Fruit fly (Drosophila melanogaster) whole organism, embryonic: ENCODE data around the gene rk.

ENCODE experiments used
- Abd-B ChIP-seq: fragments of 200-800 bp; sonication (Bioruptor generic); optimal IDR thresholded peaks from 2 replicates; lab custom pipeline; 2018; ENCODE audit warnings: missing biosample characterization, mild to moderate bottlenecking, missing genetic modification characterization, moderate library complexity
- CG10267 ChIP-seq: fragments of 200-800 bp; sonication (Bioruptor generic); optimal IDR thresholded peaks from 2 replicates; lab custom pipeline; 2018; ENCODE audit warnings: missing biosample characterization, mild to moderate bottlenecking, missing genetic modification characterization, moderate library complexity
- CG11398 ChIP-seq: fragments of 200-800 bp; sonication (Bioruptor generic); optimal IDR thresholded peaks from 2 replicates; lab custom pipeline; 2016; ENCODE audit warnings: missing biosample characterization, missing genetic modification characterization
- CG11695 ChIP-seq: fragments of 200-800 bp; sonication (Bioruptor generic); IDR thresholded peaks from 3 replicates; pipeline ENCODE4 v1.3.6; 2022; ENCODE audit warnings: missing biosample characterization, missing genetic modification characterization
- CG13123 ChIP-seq: fragments of 200-800 bp; sonication (Bioruptor generic); optimal IDR thresholded peaks from 2 replicates; lab custom pipeline; 2016; ENCODE audit warnings: missing biosample characterization, missing genetic modification characterization
- CG13296 ChIP-seq: fragments of 200-800 bp; sonication (Bioruptor generic); optimal IDR thresholded peaks from 3 replicates; lab custom pipeline; 2018; ENCODE audit warnings: missing biosample characterization, mild to moderate bottlenecking, missing genetic modification characterization
- CG13894 ChIP-seq: fragments of 200-800 bp; sonication (Bioruptor generic); optimal IDR thresholded peaks from 3 replicates; lab custom pipeline; 2018; ENCODE audit warnings: missing biosample characterization, mild to moderate bottlenecking, missing genetic modification characterization, moderate library complexity
- CG1602 ChIP-seq: fragments of 200-800 bp; sonication (Bioruptor generic); optimal IDR thresholded peaks from 3 replicates; lab custom pipeline; 2016; ENCODE audit warnings: missing biosample characterization, missing genetic modification characterization
- CG1647 ChIP-seq: fragments of 200-800 bp; sonication (Bioruptor generic); optimal IDR thresholded peaks from 3 replicates; lab custom pipeline; 2016; ENCODE audit warnings: missing biosample characterization, missing genetic modification characterization
- CG16813 ChIP-seq: fragments of 200-800 bp; sonication (Bioruptor generic); IDR thresholded peaks from 3 replicates; pipeline ENCODE4 v1.3.6; 2022; ENCODE audit warnings: missing biosample characterization, missing genetic modification characterization; ENCODE audit not compliant: partially characterized antibody
- CG16863 ChIP-seq: fragments of 200-800 bp; sonication (Bioruptor generic); optimal IDR thresholded peaks from 3 replicates; lab custom pipeline; 2016; ENCODE audit warnings: missing biosample characterization, missing genetic modification characterization
- CG18476 ChIP-seq: fragments of 200-800 bp; sonication (Bioruptor generic); optimal IDR thresholded peaks from 2 replicates; lab custom pipeline; 2016; ENCODE audit warnings: missing biosample characterization, mild to moderate bottlenecking, missing genetic modification characterization
- CG31365 ChIP-seq: fragments of 200-800 bp; sonication (Bioruptor generic); optimal IDR thresholded peaks from 2 replicates; lab custom pipeline; 2018; ENCODE audit warnings: missing biosample characterization, mild to moderate bottlenecking, missing genetic modification characterization
- CG34376 ChIP-seq: fragments of 200-800 bp; sonication (Bioruptor generic); optimal IDR thresholded peaks from 2 replicates; lab custom pipeline; 2018; ENCODE audit warnings: missing biosample characterization, mild to moderate bottlenecking, missing genetic modification characterization
- CG34422 ChIP-seq: fragments of 200-800 bp; sonication (Bioruptor generic); IDR thresholded peaks from 3 replicates; pipeline ENCODE4 v1.3.6; 2022; ENCODE audit warnings: missing biosample characterization, missing genetic modification characterization
- CG43689 ChIP-seq: fragments of 200-800 bp; sonication (Bioruptor generic); IDR thresholded peaks from 2 replicates; pipeline ENCODE4 v1.3.6; 2022; ENCODE audit warnings: missing biosample characterization, missing genetic modification characterization
- CG4707 ChIP-seq: fragments of 200-800 bp; sonication (Bioruptor generic); optimal IDR thresholded peaks from 2 replicates; lab custom pipeline; 2018; ENCODE audit warnings: missing biosample characterization, mild to moderate bottlenecking, missing genetic modification characterization, moderate library complexity
- CG4854 ChIP-seq: fragments of 200-800 bp; sonication (Bioruptor generic); optimal IDR thresholded peaks from 2 replicates; lab custom pipeline; 2016; ENCODE audit warnings: missing biosample characterization, missing genetic modification characterization, inconsistent platforms
- CG6854 ChIP-seq: fragments of 200-800 bp; sonication (Bioruptor generic); optimal IDR thresholded peaks from 3 replicates; lab custom pipeline; 2017; ENCODE audit warnings: missing biosample characterization, mild to moderate bottlenecking, missing genetic modification characterization
- Dip2 ChIP-seq: fragments of 200-800 bp; sonication (Bioruptor generic); IDR thresholded peaks from 2 replicates; pipeline ENCODE4 v1.3.6; 2022; ENCODE audit warnings: missing biosample characterization, missing genetic modification characterization
- Dref ChIP-seq: fragments of 200-800 bp; sonication (Bioruptor generic); IDR thresholded peaks from 2 replicates; pipeline ENCODE4 v1.3.6; 2022; ENCODE audit warnings: missing biosample characterization, missing genetic modification characterization
- Gug ChIP-seq: fragments of 200-800 bp; sonication (Bioruptor generic); IDR thresholded peaks from 4 replicates; pipeline ENCODE4 v1.3.6; 2022; ENCODE audit warnings: missing biosample characterization, missing genetic modification characterization
- HLH4C ChIP-seq: fragments of 200-800 bp; sonication (Bioruptor generic); IDR thresholded peaks from 3 replicates; pipeline ENCODE4 v1.3.6; 2022; ENCODE audit warnings: missing biosample characterization, missing genetic modification characterization; ENCODE audit not compliant: partially characterized antibody
- Neu2 ChIP-seq: fragments of 200-800 bp; sonication (Bioruptor generic); optimal IDR thresholded peaks from 3 replicates; lab custom pipeline; 2016; ENCODE audit warnings: missing biosample characterization, missing genetic modification characterization, borderline replicate concordance
- Nf-YC ChIP-seq: fragments of 200-800 bp; optimal IDR thresholded peaks from 3 replicates; lab custom pipeline; 2019; ENCODE audit warnings: missing biosample characterization, mild to moderate bottlenecking, missing genetic modification characterization, moderate library complexity
- Poxn ChIP-seq: fragments of 200-800 bp; sonication (Bioruptor generic); IDR thresholded peaks from 2 replicates; pipeline ENCODE4 v1.3.6; 2022; ENCODE audit warnings: missing biosample characterization, missing genetic modification characterization
- Scr ChIP-seq: fragments of 200-800 bp; sonication (Bioruptor generic); IDR thresholded peaks from 2 replicates; pipeline ENCODE4 v1.3.6; 2022; ENCODE audit warnings: missing biosample characterization, missing genetic modification characterization; ENCODE audit not compliant: partially characterized antibody
- ac ChIP-seq: fragments of 200-800 bp; sonication (Bioruptor generic); optimal IDR thresholded peaks from 3 replicates; lab custom pipeline; 2017; ENCODE audit warnings: missing biosample characterization, mild to moderate bottlenecking, missing genetic modification characterization
- al ChIP-seq: fragments of 200-800 bp; sonication (Bioruptor generic); IDR thresholded peaks from 2 replicates; pipeline ENCODE4 v1.3.6; 2022; ENCODE audit warnings: missing biosample characterization, missing genetic modification characterization
- bowl ChIP-seq: fragments of 200-800 bp; sonication (Bioruptor generic); IDR thresholded peaks from 2 replicates; pipeline ENCODE4 v1.3.6; 2022; ENCODE audit warnings: missing biosample characterization, missing genetic modification characterization
- cg ChIP-seq: fragments of 200-800 bp; sonication (Bioruptor generic); optimal IDR thresholded peaks from 3 replicates; lab custom pipeline; 2019; ENCODE audit warnings: missing biosample characterization, mild to moderate bottlenecking, missing genetic modification characterization, moderate library complexity
- chn ChIP-seq: fragments of 200-800 bp; sonication (Bioruptor generic); optimal IDR thresholded peaks from 2 replicates; lab custom pipeline; 2016; ENCODE audit warnings: missing biosample characterization, missing genetic modification characterization
- dysf ChIP-seq: fragments of 200-800 bp; sonication (Bioruptor generic); IDR thresholded peaks from 3 replicates; pipeline ENCODE4 v1.3.6; 2022; ENCODE audit warnings: missing biosample characterization, missing genetic modification characterization
- exex ChIP-seq: fragments of 200-800 bp; sonication (Bioruptor generic); optimal IDR thresholded peaks from 4 replicates; lab custom pipeline; 2018; ENCODE audit warnings: missing biosample characterization, mild to moderate bottlenecking, missing genetic modification characterization, moderate library complexity
- fd3F ChIP-seq: fragments of 200-800 bp; sonication (Bioruptor generic); optimal IDR thresholded peaks from 2 replicates; lab custom pipeline; 2018; ENCODE audit warnings: missing biosample characterization, mild to moderate bottlenecking, missing genetic modification characterization, moderate library complexity
- gce ChIP-seq: fragments of 200-800 bp; sonication (Bioruptor generic); IDR thresholded peaks from 3 replicates; pipeline ENCODE4 v1.3.6; 2022; ENCODE audit warnings: missing biosample characterization, missing genetic modification characterization
- insv ChIP-seq, 2 experiments: fragments of 200-800 bp; sonication (Bioruptor generic); optimal IDR thresholded peaks; 3 replicates each; lab custom pipeline; 2016 to 2018; ENCODE audit warnings: missing biosample characterization in 2 of 2, missing genetic modification characterization in 2 of 2
- inv ChIP-seq: fragments of 200-800 bp; sonication (Bioruptor generic); IDR thresholded peaks from 2 replicates; pipeline ENCODE4 v1.3.6; 2022; ENCODE audit warnings: missing biosample characterization, missing genetic modification characterization; ENCODE audit not compliant: partially characterized antibody
- luna ChIP-seq: fragments of 200-800 bp; sonication (Bioruptor generic); optimal IDR thresholded peaks from 2 replicates; lab custom pipeline; 2016; ENCODE audit warnings: missing biosample characterization, missing genetic modification characterization
- mirr ChIP-seq: fragments of 200-800 bp; sonication (Bioruptor generic); optimal IDR thresholded peaks from 3 replicates; lab custom pipeline; 2018; ENCODE audit warnings: missing biosample characterization, mild to moderate bottlenecking, missing genetic modification characterization
- nau ChIP-seq: fragments of 200-800 bp; sonication (Bioruptor generic); optimal IDR thresholded peaks from 3 replicates; lab custom pipeline; 2017; ENCODE audit warnings: missing biosample characterization, mild to moderate bottlenecking, missing genetic modification characterization, missing genetic modification reagents
- nerfin-1 ChIP-seq: fragments of 200-800 bp; sonication (Bioruptor generic); optimal IDR thresholded peaks from 3 replicates; lab custom pipeline; 2019; ENCODE audit warnings: missing biosample characterization, mild to moderate bottlenecking, missing genetic modification characterization, moderate library complexity
- oc ChIP-seq: fragments of 200-800 bp; sonication (Bioruptor generic); optimal IDR thresholded peaks from 2 replicates; lab custom pipeline; 2018; ENCODE audit warnings: missing biosample characterization, mild to moderate bottlenecking, missing genetic modification characterization, moderate library complexity
- otp ChIP-seq: fragments of 200-800 bp; sonication (Bioruptor generic); IDR thresholded peaks from 3 replicates; pipeline ENCODE4, ENCODE4 v1.3.6; 2022; ENCODE audit warnings: missing biosample characterization, missing genetic modification characterization
- ranshi ChIP-seq: fragments of 200-800 bp; sonication (Bioruptor generic); IDR thresholded peaks from 2 replicates; pipeline ENCODE4 v1.3.6; 2022; ENCODE audit warnings: missing biosample characterization, missing genetic modification characterization
- ro ChIP-seq: fragments of 200-800 bp; sonication (Bioruptor generic); IDR thresholded peaks from 2 replicates; pipeline ENCODE4 v1.3.6; 2022; ENCODE audit warnings: missing biosample characterization, missing genetic modification characterization
- sens-2 ChIP-seq: fragments of 200-800 bp; sonication (Bioruptor generic); IDR thresholded peaks from 2 replicates; pipeline ENCODE4 v1.3.6; 2022; ENCODE audit warnings: missing biosample characterization, missing genetic modification characterization
- seq ChIP-seq: fragments of 200-800 bp; sonication (Bioruptor generic); IDR thresholded peaks from 2 replicates; pipeline ENCODE4 v1.3.6; 2022; ENCODE audit warnings: missing biosample characterization, missing genetic modification characterization
- tx ChIP-seq: fragments of 200-800 bp; sonication (Bioruptor generic); optimal IDR thresholded peaks from 2 replicates; lab custom pipeline; 2016; ENCODE audit warnings: missing biosample characterization, missing genetic modification characterization
- zen ChIP-seq: fragments of 200-800 bp; sonication (Bioruptor generic); optimal IDR thresholded peaks from 3 replicates; lab custom pipeline; 2018; ENCODE audit warnings: missing biosample characterization, mild to moderate bottlenecking, missing genetic modification characterization, moderate library complexity

Gene rk

DNA sequence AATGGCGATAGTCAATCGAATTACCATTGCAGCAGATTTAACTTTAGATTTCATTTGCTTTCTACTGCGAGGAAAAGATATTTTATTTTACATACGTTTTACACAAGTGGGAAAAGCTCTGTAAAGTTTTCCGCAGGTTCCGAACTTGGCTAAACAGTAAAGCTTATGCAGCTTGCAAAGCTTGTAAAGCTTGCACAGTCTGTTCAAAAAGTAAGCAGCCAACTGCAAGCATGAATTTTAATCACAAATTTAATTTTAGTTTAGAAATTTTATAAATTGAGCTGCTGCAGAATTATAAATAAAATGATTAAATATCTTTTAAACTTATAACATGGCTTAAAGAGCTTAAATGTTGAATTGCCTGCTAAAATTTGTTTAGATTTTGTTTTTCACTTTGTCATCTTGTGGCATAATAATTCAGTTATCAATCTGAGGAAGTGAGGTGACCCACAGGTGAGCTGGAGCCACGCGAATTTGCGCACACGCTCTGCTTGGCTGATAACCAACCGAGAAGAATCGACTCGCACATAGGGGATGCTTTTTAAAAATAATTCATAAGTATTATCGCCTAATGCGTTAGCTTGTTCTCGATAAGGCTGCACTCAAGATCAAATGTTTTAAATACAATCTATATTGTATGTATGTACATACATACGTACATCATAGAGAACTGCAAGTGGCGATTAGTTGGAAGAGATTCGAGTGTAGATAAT, 10.7 kb upstream of the rk start (continued):
- TF ChIP-seq CG6854 (GFP tag; lab: Kevin White, UChicago) = peak; percentile 34
- TF ChIP-seq sens-2 = no peak
- no peak for TF ChIP-seq CG34376 (GFP tag; lab: Kevin White, UChicago)
- TF ChIP-seq al (GFP tag; lab: Robert Waterston, UW) = peak; percentile 39; the same call in 1 of the 2 replicates
- TF ChIP-seq CG1647 (GFP tag; lab: Kevin White, UChicago) = no peak
- no peak for TF ChIP-seq CG13123
- TF ChIP-seq Poxn (GFP tag; lab: Robert Waterston, UW) = no peak
- TF ChIP-seq CG11695 (GFP tag; lab: Robert Waterston, UW) = peak; percentile 50; the same call in 1 of the 3 replicates
- TF ChIP-seq Nf-YC (tag; lab: Kevin White, UChicago) = no peak
- no peak for TF ChIP-seq fd3F (GFP tag; lab: Kevin White, UChicago)
- no peak for TF ChIP-seq oc (tag; lab: Kevin White, UChicago)
- TF ChIP-seq ranshi (GFP tag; lab: Robert Waterston, UW) = 0 out of 2 replicates have a peak, but pooled peaks have one; percentile 10
- peak; percentile 35 for TF ChIP-seq CG4854 (GFP tag; lab: Kevin White, UChicago)
- no peak for TF ChIP-seq CG31365 (tag; lab: Kevin White, UChicago)
- TF ChIP-seq CG13894 = peak; percentile 53
- no peak for TF ChIP-seq bowl (GFP tag; lab: Robert Waterston, UW)
- no peak for TF ChIP-seq inv (GFP tag; lab: Robert Waterston, UW)
- TF ChIP-seq CG10267 (tag; lab: Kevin White, UChicago) = no peak
- no peak for TF ChIP-seq ro
- no peak for TF ChIP-seq Abd-B (GFP tag; lab: Kevin White, UChicago)
- no peak for TF ChIP-seq CG16813 (GFP tag; lab: Robert Waterston, UW)
- no peak for TF ChIP-seq zen (tag; lab: Kevin White, UChicago)
- no peak for TF ChIP-seq Dref (GFP tag; lab: Robert Waterston, UW)
- TF ChIP-seq chn (GFP tag; lab: Kevin White, UChicago) = no peak
- TF ChIP-seq CG11398 = no peak
- peak; percentile 32 for TF ChIP-seq CG13296
- TF ChIP-seq CG1602 (GFP tag; lab: Kevin White, UChicago) = no peak
- TF ChIP-seq gce (GFP tag; lab: Robert Waterston, UW) = no peak
- no peak for TF ChIP-seq seq (GFP tag; lab: Robert Waterston, UW)
- TF ChIP-seq mirr (GFP tag; lab: Kevin White, UChicago) = no peak
- TF ChIP-seq CG34422 (GFP tag; lab: Robert Waterston, UW) = no peak
- TF ChIP-seq HLH4C (GFP tag; lab: Robert Waterston, UW) = no peak
- no peak for TF ChIP-seq nau (GFP tag; lab: Kevin White, UChicago)
- TF ChIP-seq tx (GFP tag; lab: Kevin White, UChicago) = no peak
- TF ChIP-seq otp (GFP tag; lab: Robert Waterston, UW) = no peak; the same call in 2 of the 3 replicates
- TF ChIP-seq Scr (GFP tag; lab: Robert Waterston, UW) = peak; percentile 31; the same call in 1 of the 2 replicates
- TF ChIP-seq Neu2 (GFP tag; lab: Kevin White, UChicago) = no peak
- peak; percentile 43; the same call in 1 of the 3 replicates for TF ChIP-seq dysf (GFP tag; lab: Robert Waterston, UW)
- peak; percentile 17; the same call in 1 of the 2 replicates for TF ChIP-seq CG43689
- no peak for TF ChIP-seq ac (GFP tag; lab: Kevin White, UChicago)
- TF ChIP-seq CG4707 (GFP tag; lab: Kevin White, UChicago) = no peak
- TF ChIP-seq nerfin-1 (tag; lab: Kevin White, UChicago) = no peak
- TF ChIP-seq luna = no peak
- no peak for TF ChIP-seq CG18476
- TF ChIP-seq CG16863 (GFP tag; lab: Kevin White, UChicago) = no peak
- no peak for TF ChIP-seq cg (GFP tag; lab: Kevin White, UChicago)
- no peak for TF ChIP-seq exex
- TF ChIP-seq Dip2 (GFP tag; lab: Robert Waterston, UW) = no peak
- no peak for TF ChIP-seq insv (GFP tag; optimal IDR thresholded peaks at IDR 0.05; lab: Kevin White, UChicago)
- TF ChIP-seq Gug (GFP tag; lab: Robert Waterston, UW) = 0 out of 4 replicates have a peak, but pooled peaks have one; percentile 18
